Fruit fly (Drosophila melanogaster): ENCODE results near the gene CG31689.

CG31689 gene

dm6 chr2L:2734215-2734614, 8.7 kb downstream of the CG31689 start (continued):
- TF ChIP-seq CG5180 (GFP tag; optimal IDR thresholded peaks at IDR 0.05) (no peak), CG15269 (tag; optimal IDR thresholded peaks at IDR 0.05) (peak; percentile 44), hth (optimal IDR thresholded peaks at IDR 0.05) (no peak), toy (GFP tag; IDR thresholded peaks at IDR 0.05) (no peak), crp (GFP tag; optimal IDR thresholded peaks at IDR 0.05) (no peak), MTF-1 (GFP tag; optimal IDR thresholded peaks at IDR 0.05; ENCODE audit: borderline replicate concordance) (no peak), CG15073 (GFP tag; optimal IDR thresholded peaks at IDR 0.05) (no peak), Drgx (GFP tag; IDR thresholded peaks at IDR 0.05) (peak; percentile 73), unpg (GFP tag; optimal IDR thresholded peaks at IDR 0.05) (peak; percentile 45), CG1024 (GFP tag; IDR thresholded peaks at IDR 0.05) (no peak), CG34224 (GFP tag; IDR thresholded peaks at IDR 0.05; ENCODE audit: partially characterized antibody) (no peak), CG14014 (GFP tag; IDR thresholded peaks at IDR 0.05) (peak; percentile 35; the same call in 1 of the 2 replicates), CG42726 (GFP tag; IDR thresholded peaks at IDR 0.05; ENCODE audit: partially characterized antibody) (no peak), pfk (GFP tag; optimal IDR thresholded peaks at IDR 0.05) (no peak), Ada2b (GFP tag; IDR thresholded peaks at IDR 0.05) (no peak), tna (GFP tag; IDR thresholded peaks at IDR 0.05; ENCODE audit: partially characterized antibody) (no peak), CG6683 (GFP tag; optimal IDR thresholded peaks at IDR 0.05) (no peak), CG32532 (GFP tag; IDR thresholded peaks at IDR 0.05) (peak; percentile 71), CG15601 (tag; optimal IDR thresholded peaks at IDR 0.05) (no peak), CG18476 (GFP tag; optimal IDR thresholded peaks at IDR 0.05) (no peak), Neu2 (GFP tag; optimal IDR thresholded peaks at IDR 0.05; ENCODE audit: borderline replicate concordance) (no peak), CG11695 (GFP tag; IDR thresholded peaks at IDR 0.05) (peak; percentile 53; the same call in 1 of the 3 replicates), CG3065 (GFP tag; optimal IDR thresholded peaks at IDR 0.05) (no peak), ranshi (GFP tag; IDR thresholded peaks at IDR 0.05) (peak; percentile 62; the same call in 1 of the 2 replicates), CG3163 (GFP tag; optimal IDR thresholded peaks at IDR 0.05) (no peak), Atf-2 (GFP tag; optimal IDR thresholded peaks at IDR 0.05) (peak; percentile 19), fru (optimal IDR thresholded peaks at IDR 0.05) (no peak), CG4404 (GFP tag; IDR thresholded peaks at IDR 0.05) (peak; percentile 49; the same call in 1 of the 2 replicates), CG10147 (GFP tag; optimal IDR thresholded peaks at IDR 0.05) (peak; percentile 56), Ets97D (GFP tag; optimal IDR thresholded peaks at IDR 0.05) (no peak), ham (GFP tag; IDR thresholded peaks at IDR 0.05) (no peak), z (GFP tag; IDR thresholded peaks at IDR 0.05) (no peak), CG30431 (GFP tag; optimal IDR thresholded peaks at IDR 0.05) (no peak), sr (GFP tag; IDR thresholded peaks at IDR 0.05) (no peak), pros (GFP tag; optimal IDR thresholded peaks at IDR 0.05) (no peak), Hr39 (optimal IDR thresholded peaks at IDR 0.05) (no peak), CG13775 (GFP tag; optimal IDR thresholded peaks at IDR 0.05) (peak; percentile 49), CG6689 (GFP tag; IDR thresholded peaks at IDR 0.05) (peak; percentile 41), NC2β (GFP tag; optimal IDR thresholded peaks at IDR 0.05) (no peak), caup (GFP tag; optimal IDR thresholded peaks at IDR 0.05; ENCODE audit: severe bottlenecking) (peak; percentile 4), Xrp1 (GFP tag; IDR thresholded peaks at IDR 0.05) (no peak), da (GFP tag; optimal IDR thresholded peaks at IDR 0.05) (no peak), CG12391 (tag; optimal IDR thresholded peaks at IDR 0.05) (peak; percentile 23), TFAM (GFP tag; optimal IDR thresholded peaks at IDR 0.05) (no peak), CG11247 (GFP tag; IDR thresholded peaks at IDR 0.05) (no peak; the same call in 1 of the 2 replicates), ken (GFP tag; IDR thresholded peaks at IDR 0.05) (no peak), CG6175 (GFP tag; IDR thresholded peaks at IDR 0.05) (no peak), CG8281 (tag; optimal IDR thresholded peaks at IDR 0.05) (no peak), CG13296 (GFP tag; optimal IDR thresholded peaks at IDR 0.05) (peak; percentile 66), CG10267 (tag; optimal IDR thresholded peaks at IDR 0.05) (peak; percentile 1), Atf3 (GFP tag; optimal IDR thresholded peaks at IDR 0.05) (no peak), kni (GFP tag; optimal IDR thresholded peaks at IDR 0.05) (no peak)

All from whole organism, embryonic.